Worm (Caenorhabditis elegans): ENCODE results near the gene Y46G5A.8.

DNA sequence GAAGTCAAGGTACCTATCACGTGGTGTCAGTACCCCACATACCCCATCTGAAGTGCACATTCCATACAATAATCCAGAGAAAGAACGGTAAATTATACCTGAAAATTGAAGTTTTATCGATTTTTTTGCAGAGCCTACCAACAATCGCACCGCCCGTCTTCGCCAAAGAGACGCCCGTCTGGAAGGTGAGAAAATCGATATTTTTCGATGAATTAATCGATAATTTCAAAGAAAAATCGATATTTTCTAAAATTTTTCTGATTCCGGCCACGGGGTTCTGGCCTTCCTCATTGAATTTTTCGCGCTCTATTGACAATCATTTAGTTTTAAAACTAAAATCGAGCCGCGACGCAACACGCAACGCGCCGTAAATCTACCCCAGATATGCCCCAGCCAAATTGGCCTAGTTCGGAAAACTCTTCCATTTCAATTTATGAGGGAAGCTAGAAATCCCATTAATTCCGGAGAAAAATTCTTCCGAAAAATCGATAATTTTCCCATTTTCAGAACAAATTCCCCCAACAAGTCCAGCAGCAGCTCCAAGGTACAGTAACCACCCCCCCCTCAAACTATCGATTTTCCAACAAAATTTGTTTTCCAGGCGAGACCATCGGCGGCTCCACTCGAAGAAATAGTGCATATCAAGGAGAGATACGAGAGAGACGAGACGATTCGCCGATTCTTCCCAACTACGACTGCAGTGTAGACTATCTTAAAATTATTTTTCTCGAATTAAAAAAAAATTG, 10.5 kb downstream of the Y46G5A.8 start:
- TF ChIP-seq nhr-237 (tag; optimal IDR thresholded peaks at IDR 0.05) = no peak
- TF ChIP-seq lim-7 (GFP tag; IDR thresholded peaks at IDR 0.05) = no peak
- no peak for TF ChIP-seq nhr-6 (tag; optimal IDR thresholded peaks at IDR 0.05)
- no peak for TF ChIP-seq snpc-4 (tag; optimal IDR thresholded peaks at IDR 0.05)
- no peak for TF ChIP-seq hlh-30 (tag; optimal IDR thresholded peaks at IDR 0.05; ENCODE audit: insufficient read depth)
- no peak for TF ChIP-seq lin-1 (GFP tag; IDR thresholded peaks at IDR 0.05)
- no peak for TF ChIP-seq nhr-28 (tag; optimal IDR thresholded peaks at IDR 0.05)
- TF ChIP-seq fkh-10 (GFP tag; optimal IDR thresholded peaks at IDR 0.05) = no peak
- TF ChIP-seq ces-1 (GFP tag; optimal IDR thresholded peaks at IDR 0.05) = no peak
- TF ChIP-seq dpl-1 (GFP tag; optimal IDR thresholded peaks at IDR 0.05) = no peak
- TF ChIP-seq nhr-77 (tag; optimal IDR thresholded peaks at IDR 0.05) = no peak
- no peak for TF ChIP-seq ama-1 (optimal IDR thresholded peaks at IDR 0.05)

Measured in whole organism, L4 larva.